Worm (Caenorhabditis elegans) whole organism, late embryonic: Measurements from ENCODE around the gene str-88.

Experiments used
- rnt-1 ChIP-seq: sonication (generic microtip); optimal IDR thresholded peaks from 2 replicates; lab custom pipeline; 2016; ENCODE audit warnings: missing genetic modification characterization, missing compliant biosample characterization
- ttx-3 ChIP-seq: sonication (generic microtip); optimal IDR thresholded peaks from 2 replicates; lab custom pipeline; 2016; ENCODE audit warnings: missing genetic modification reagents, missing genetic modification characterization, missing compliant biosample characterization

DNA sequence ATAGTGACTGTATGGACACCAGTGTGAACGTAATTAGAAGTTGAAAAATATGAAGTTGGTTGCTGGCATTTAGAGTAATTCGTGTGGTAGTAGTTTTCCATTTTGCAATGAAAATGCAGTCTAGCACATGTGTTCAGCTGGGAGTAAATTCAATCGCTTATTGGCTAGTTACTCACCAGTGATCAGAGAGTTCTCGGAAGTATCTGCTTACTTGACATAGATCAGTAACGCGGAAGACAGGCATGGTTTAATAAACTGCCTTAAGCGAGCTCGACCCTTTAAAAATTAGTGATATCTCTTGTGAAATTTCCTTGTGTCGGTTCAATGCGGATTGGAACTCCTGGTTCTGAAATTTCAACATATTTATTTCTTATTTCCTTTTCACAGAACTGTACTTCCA, 7.4 kb downstream of the str-88 start, which contains the start of gene srh-52:
- TF ChIP-seq rnt-1 (tag; lab: Kevin White, UChicago): no peak
- no peak for TF ChIP-seq ttx-3 (tag; lab: Kevin White, UChicago)
